Worm (Caenorhabditis elegans): Measurements from ENCODE around the gene Y37D8A.19.
A peak's percentile ranks its signal among the peaks of the same experiment; 100 is the strongest.

Y37D8A.19 gene

DNA sequence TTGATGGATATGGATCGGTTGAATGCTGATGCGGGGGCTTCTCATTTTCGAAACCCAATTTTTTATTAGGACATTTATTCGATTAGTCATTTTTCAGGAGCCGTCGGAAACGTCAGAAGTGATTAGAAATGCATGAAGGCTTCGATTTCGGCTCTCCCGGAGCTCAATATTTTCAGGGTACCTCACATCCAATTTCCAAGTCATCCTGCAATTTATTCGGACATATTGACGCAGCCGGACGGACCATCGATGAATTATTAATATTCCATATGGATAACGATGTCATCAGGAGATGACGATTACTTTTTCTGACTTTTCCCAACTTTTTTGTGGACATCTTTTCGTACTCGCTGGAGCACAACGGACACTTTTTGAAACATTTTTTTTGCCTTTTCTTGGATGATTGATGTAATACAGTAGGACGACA lies 23.0 kb upstream of the Y37D8A.19 start (continued):
- TF ChIP-seq athp-1 (tag; optimal IDR thresholded peaks at IDR 0.05), result peak; percentile 69
- peak; percentile 69 for TF ChIP-seq ama-1 (optimal IDR thresholded peaks at IDR 0.05)
- TF ChIP-seq ama-1 (GFP tag; optimal IDR thresholded peaks at IDR 0.05), result peak; percentile 1 to 59
- TF ChIP-seq gei-17 (GFP tag; optimal IDR thresholded peaks at IDR 0.05), result no peak
- TF ChIP-seq F49E8.2 (tag; optimal IDR thresholded peaks at IDR 0.05; ENCODE audit: insufficient read depth), result peak; percentile 83
- peak; percentile 47; the same call in 1 of the 2 replicates for TF ChIP-seq hsf-1 (GFP tag; IDR thresholded peaks at IDR 0.05)
- TF ChIP-seq egl-18 (GFP tag; IDR thresholded peaks at IDR 0.05), result 0 out of 2 replicates have a peak, but pooled peaks have one; percentile 51
- TF ChIP-seq sptf-2 (GFP tag; optimal IDR thresholded peaks at IDR 0.05), result no peak
- TF ChIP-seq hlh-26 (GFP tag; conservative IDR thresholded peaks at IDR 0.05), result no peak
- no peak for TF ChIP-seq ets-4 (GFP tag; optimal IDR thresholded peaks at IDR 0.05)
- no peak for TF ChIP-seq lin-26 (GFP tag; IDR thresholded peaks at IDR 0.05)
- no peak for TF ChIP-seq T07F8.4 (tag; optimal IDR thresholded peaks at IDR 0.05)
- no peak for TF ChIP-seq ceh-27 (GFP tag; optimal IDR thresholded peaks at IDR 0.05)
- TF ChIP-seq K11D2.4 (GFP tag; IDR thresholded peaks at IDR 0.05), result no peak
- no peak for TF ChIP-seq C17E4.6 (GFP tag; IDR thresholded peaks at IDR 0.05)
- TF ChIP-seq madf-10 (tag; optimal IDR thresholded peaks at IDR 0.05), result peak; percentile 19
- no peak for TF ChIP-seq madf-3 (GFP tag; IDR thresholded peaks at IDR 0.05)
- peak; percentile 75 for TF ChIP-seq repo-1 (tag; optimal IDR thresholded peaks at IDR 0.05)
- no peak for TF ChIP-seq him-1 (tag; optimal IDR thresholded peaks at IDR 0.05)
- TF ChIP-seq snpc-1.1 (tag; optimal IDR thresholded peaks at IDR 0.05; ENCODE audit: insufficient read depth), result no peak
- TF ChIP-seq ztf-22 (GFP tag; optimal IDR thresholded peaks at IDR 0.05), result no peak
- peak; percentile 66 for TF ChIP-seq madf-6 (GFP tag; IDR thresholded peaks at IDR 0.05)
- no peak for TF ChIP-seq mxl-1 (tag; optimal IDR thresholded peaks at IDR 0.05)
- TF ChIP-seq Y53F4B.3 (GFP tag; IDR thresholded peaks at IDR 0.05), result no peak
- no peak for TF ChIP-seq fkh-3 (tag; optimal IDR thresholded peaks at IDR 0.05)
- TF ChIP-seq rpc-1 (optimal IDR thresholded peaks at IDR 0.05), result no peak
- TF ChIP-seq rpc-1 (tag; optimal IDR thresholded peaks at IDR 0.05), result no peak
- TF ChIP-seq snpc-3.4 (tag; optimal IDR thresholded peaks at IDR 0.05), result no peak
- TF ChIP-seq ztf-18 (tag; optimal IDR thresholded peaks at IDR 0.05), result no peak
- no peak for TF ChIP-seq snpc-4 (GFP tag; optimal IDR thresholded peaks at IDR 0.05)
- TF ChIP-seq snpc-4 (tag; optimal IDR thresholded peaks at IDR 0.05), result peak in 2 of 4 experiments; percentile 36 to 42
- no peak for TF ChIP-seq egl-44 (GFP tag; IDR thresholded peaks at IDR 0.05)
- 0 out of 2 replicates have a peak, but pooled peaks have one; percentile 50 for TF ChIP-seq Y56A3A.18 (GFP tag; IDR thresholded peaks at IDR 0.05)
- no peak for TF ChIP-seq aptf-3 (GFP tag; IDR thresholded peaks at IDR 0.05)
- TF ChIP-seq F10E7.11 (tag; optimal IDR thresholded peaks at IDR 0.05), result no peak
- no peak for TF ChIP-seq egrh-3 (GFP tag; IDR thresholded peaks at IDR 0.05)
- no peak for TF ChIP-seq rec-8 (tag; optimal IDR thresholded peaks at IDR 0.05)
- peak; percentile 78 for TF ChIP-seq tlf-1 (GFP tag; optimal IDR thresholded peaks at IDR 0.05)
- TF ChIP-seq aptf-2 (GFP tag; conservative IDR thresholded peaks at IDR 0.05), result no peak
- peak; percentile 79 for TF ChIP-seq Y95B8A.8 (GFP tag; IDR thresholded peaks at IDR 0.05)
- TF ChIP-seq ztf-26 (tag; optimal IDR thresholded peaks at IDR 0.05), result peak; percentile 53
- peak; percentile 38 for TF ChIP-seq die-1 (tag; optimal IDR thresholded peaks at IDR 0.05)
- TF ChIP-seq unc-62 (GFP tag; optimal IDR thresholded peaks at IDR 0.05), result no peak
- TF ChIP-seq F33H1.4 (GFP tag; IDR thresholded peaks at IDR 0.05), result 0 out of 2 replicates have a peak, but pooled peaks have one; percentile 18
- no peak for TF ChIP-seq akir-1 (GFP tag; optimal IDR thresholded peaks at IDR 0.05)
- peak; percentile 77 for TF ChIP-seq Y53G8AR.9 (GFP tag; conservative IDR thresholded peaks at IDR 0.05)
- TF ChIP-seq nhr-80 (tag; optimal IDR thresholded peaks at IDR 0.05), result no peak
- no peak for TF ChIP-seq F37B4.10 (GFP tag; IDR thresholded peaks at IDR 0.05)
- no peak for TF ChIP-seq bed-2 (GFP tag; IDR thresholded peaks at IDR 0.05)
- no peak for TF ChIP-seq nhr-27 (tag; optimal IDR thresholded peaks at IDR 0.05)

Measured in whole organism, young adult.